Worm (Caenorhabditis elegans) whole organism, L2 larva: ENCODE results near the gene srt-41.
"Not testable (repeated sequence)": the region's sequence is repeated elsewhere in the genome, so short reads cannot be mapped to it uniquely, and the experiment has no call there.

ENCODE experiments used
- C34F6.9 ChIP-seq: fragments of 150-350 bp; optimal IDR thresholded peaks from 2 replicates; lab custom pipeline; 2014; ENCODE audit warnings: missing biosample characterization, missing genetic modification characterization
- Y55F3AM.14 ChIP-seq: fragments of 200-800 bp; sonication (Bioruptor generic); optimal IDR thresholded peaks from 2 replicates; lab custom pipeline; 2018; ENCODE audit warnings: mild to moderate bottlenecking, missing genetic modification characterization, missing compliant biosample characterization
- alr-1 ChIP-seq: fragments of 150-350 bp; optimal IDR thresholded peaks from 2 replicates; lab custom pipeline; 2014; ENCODE audit warnings: missing biosample characterization, missing genetic modification characterization
- aly-2 ChIP-seq: fragments of 150-350 bp; optimal IDR thresholded peaks from 2 replicates; lab custom pipeline; 2014; ENCODE audit warnings: missing biosample characterization, missing genetic modification characterization
- ama-1 ChIP-seq: fragments of 150-350 bp; optimal IDR thresholded peaks from 2 replicates; lab custom pipeline; 2018; ENCODE audit warnings: inconsistent platforms
- blmp-1 ChIP-seq: sonication (generic microtip); optimal IDR thresholded peaks from 2 replicates; lab custom pipeline; 2017; ENCODE audit warnings: missing genetic modification characterization, mild to moderate bottlenecking, missing compliant biosample characterization, antibody characterized with exemption, moderate library complexity; ENCODE audit not compliant: insufficient read depth
- ceh-16 ChIP-seq: fragments of 150-350 bp; optimal IDR thresholded peaks from 2 replicates; lab custom pipeline; 2014; ENCODE audit warnings: missing biosample characterization, missing genetic modification characterization
- crh-2 ChIP-seq: sonication (generic microtip); optimal IDR thresholded peaks from 2 replicates; lab custom pipeline; 2017; ENCODE audit warnings: missing biosample characterization, missing genetic modification characterization
- dmd-4 ChIP-seq: sonication (generic microtip); optimal IDR thresholded peaks from 2 replicates; lab custom pipeline; 2017; ENCODE audit warnings: missing biosample characterization, missing genetic modification characterization
- egl-27 ChIP-seq: sonication (generic microtip); optimal IDR thresholded peaks from 3 replicates; lab custom pipeline; 2017; ENCODE audit warnings: missing biosample characterization, missing genetic modification reagents, missing genetic modification characterization
- elt-1 ChIP-seq: fragments of 150-350 bp; optimal IDR thresholded peaks from 2 replicates; lab custom pipeline; 2014; ENCODE audit warnings: missing biosample characterization, missing genetic modification characterization
- elt-3 ChIP-seq: sonication (generic microtip); optimal IDR thresholded peaks from 2 replicates; lab custom pipeline; 2017; ENCODE audit warnings: missing biosample characterization, missing genetic modification characterization
- gmeb-1 ChIP-seq: fragments of 150-350 bp; optimal IDR thresholded peaks from 2 replicates; lab custom pipeline; 2014; ENCODE audit warnings: missing biosample characterization, missing genetic modification characterization
- lin-11 ChIP-seq: fragments of 150-350 bp; sonication (generic microtip); optimal IDR thresholded peaks from 2 replicates; lab custom pipeline; 2014; ENCODE audit warnings: missing biosample characterization, missing genetic modification characterization, inconsistent platforms, mixed read lengths
- lin-39 ChIP-seq: fragments of 150-350 bp; optimal IDR thresholded peaks from 2 replicates; lab custom pipeline; 2014; ENCODE audit warnings: missing biosample characterization, missing genetic modification reagents, missing genetic modification characterization
- mab-5 ChIP-seq: fragments of 150-350 bp; optimal IDR thresholded peaks from 2 replicates; lab custom pipeline; 2014; ENCODE audit warnings: missing biosample characterization, missing genetic modification characterization
- mbf-1 ChIP-seq: sonication (generic microtip); optimal IDR thresholded peaks from 2 replicates; lab custom pipeline; 2017; ENCODE audit warnings: missing biosample characterization, missing genetic modification characterization
- mdl-1 ChIP-seq, 2 experiments: fragments of 150-350 bp in 1 of 2; sonication (generic microtip) in 1 of 2; optimal IDR thresholded peaks; 2 replicates each; lab custom pipeline; 2017; ENCODE audit warnings: missing biosample characterization in 2 of 2, missing genetic modification characterization in 2 of 2
- nhr-10 ChIP-seq: sonication (generic microtip); optimal IDR thresholded peaks from 2 replicates; lab custom pipeline; 2017; ENCODE audit warnings: missing biosample characterization, missing genetic modification characterization
- nhr-11 ChIP-seq: fragments of 150-350 bp; optimal IDR thresholded peaks from 2 replicates; lab custom pipeline; 2014; ENCODE audit warnings: missing biosample characterization, missing genetic modification characterization
- nhr-12 ChIP-seq: fragments of 150-350 bp; optimal IDR thresholded peaks from 2 replicates; lab custom pipeline; 2014; ENCODE audit warnings: missing biosample characterization, missing genetic modification characterization
- nhr-129 ChIP-seq: fragments of 150-350 bp; optimal IDR thresholded peaks from 2 replicates; lab custom pipeline; 2014; ENCODE audit warnings: missing biosample characterization, missing genetic modification characterization
- nhr-23 ChIP-seq: fragments of 150-350 bp; optimal IDR thresholded peaks from 2 replicates; lab custom pipeline; 2014; ENCODE audit warnings: missing biosample characterization, missing genetic modification reagents, missing genetic modification characterization
- nhr-237 ChIP-seq: fragments of 150-350 bp; optimal IDR thresholded peaks from 2 replicates; lab custom pipeline; 2014; ENCODE audit warnings: missing biosample characterization, missing genetic modification characterization
- nhr-6 ChIP-seq: fragments of 150-350 bp; optimal IDR thresholded peaks from 2 replicates; lab custom pipeline; 2014; ENCODE audit warnings: missing biosample characterization, missing genetic modification characterization
- nhr-77 ChIP-seq: fragments of 150-350 bp; optimal IDR thresholded peaks from 2 replicates; lab custom pipeline; 2014; ENCODE audit warnings: missing biosample characterization, missing genetic modification characterization
- peb-1 ChIP-seq: fragments of 150-350 bp; optimal IDR thresholded peaks from 2 replicates; lab custom pipeline; 2014; ENCODE audit warnings: missing biosample characterization, missing genetic modification characterization
- sem-4 ChIP-seq: fragments of 150-350 bp; optimal IDR thresholded peaks from 2 replicates; lab custom pipeline; 2014; ENCODE audit warnings: missing biosample characterization, missing genetic modification reagents, missing genetic modification characterization
- skn-1 ChIP-seq: sonication (generic microtip); optimal IDR thresholded peaks from 2 replicates; lab custom pipeline; 2017; ENCODE audit warnings: missing biosample characterization, missing genetic modification characterization
- snpc-4 ChIP-seq: fragments of 150-350 bp; optimal IDR thresholded peaks from 2 replicates; lab custom pipeline; 2014; ENCODE audit warnings: missing biosample characterization, missing genetic modification characterization
- unc-39 ChIP-seq: fragments of 150-350 bp; optimal IDR thresholded peaks from 2 replicates; lab custom pipeline; 2014; ENCODE audit warnings: missing biosample characterization, missing genetic modification characterization
- unc-55 ChIP-seq: fragments of 150-350 bp; sonication (generic microtip); optimal IDR thresholded peaks from 3 replicates; lab custom pipeline; 2014; ENCODE audit warnings: missing biosample characterization, missing genetic modification reagents, missing genetic modification characterization
- unc-62 ChIP-seq: fragments of 150-350 bp; optimal IDR thresholded peaks from 2 replicates; lab custom pipeline; 2014; ENCODE audit warnings: missing biosample characterization, missing genetic modification reagents, missing genetic modification characterization
- ztf-11 ChIP-seq: sonication (generic microtip); optimal IDR thresholded peaks from 2 replicates; lab custom pipeline; 2017; ENCODE audit warnings: missing biosample characterization, missing genetic modification characterization
- ztf-4 ChIP-seq: fragments of 150-350 bp; optimal IDR thresholded peaks from 2 replicates; lab custom pipeline; 2014; ENCODE audit warnings: missing biosample characterization, missing genetic modification characterization

srt-41 gene

ce11 chrV:1820749-1821148 is 17.8 kb upstream of the srt-41 start:
- TF ChIP-seq nhr-6 (tag; lab: Kevin White, UChicago) (no peak), crh-2 (no peak), skn-1 (tag; lab: Kevin White, UChicago) (no peak), nhr-237 (tag; lab: Kevin White, UChicago) (no peak), unc-55 (GFP tag; lab: Kevin White, UChicago) (no peak), ztf-11 (tag; lab: Kevin White, UChicago) (no peak), nhr-10 (tag; lab: Kevin White, UChicago) (no peak), nhr-129 (tag; lab: Kevin White, UChicago) (no peak), unc-39 (tag; lab: Kevin White, UChicago) (no peak), elt-1 (tag; lab: Kevin White, UChicago) (no peak), mbf-1 (tag; lab: Kevin White, UChicago) (no peak), mdl-1 (tag; optimal IDR thresholded peaks at IDR 0.05; lab: Kevin White, UChicago) (no peak), gmeb-1 (no peak), mab-5 (tag; lab: Kevin White, UChicago) (no peak), ceh-16 (tag; lab: Kevin White, UChicago) (no peak), dmd-4 (no peak), peb-1 (tag; lab: Kevin White, UChicago) (no peak), alr-1 (tag; lab: Kevin White, UChicago) (no peak)

ce11 chrV:1820016-1820415 is 17.1 kb upstream of the srt-41 start:
- TF ChIP-seq Y55F3AM.14 (GFP tag; lab: Kevin White, UChicago) (no peak), elt-3 (tag; lab: Kevin White, UChicago) (no peak), nhr-12 (tag; lab: Kevin White, UChicago) (no peak), alr-1 (tag; lab: Kevin White, UChicago) (no peak)

ce11 chrV:1814784-1815183 is 11.8 kb upstream of the srt-41 start, which contains the start of gene Y46H3A.5:
Gene Y46H3A.5 (minus strand): TSS chrV:1814884.
- not testable (repeated sequence) for TF ChIP-seq egl-27 (tag; lab: Kevin White, UChicago); mdl-1 (tag; optimal IDR thresholded peaks at IDR 0.05; lab: Kevin White, UChicago); nhr-11

ce11 chrV:1811035-1811434 is 8.1 kb upstream of the srt-41 start, which contains the start of gene Y46H3A.4:
Gene Y46H3A.4 (minus strand): TSS chrV:1811135.
- TF ChIP-seq lin-11 (tag; lab: Kevin White, UChicago) = no peak
- no peak for TF ChIP-seq snpc-4 (tag; lab: Kevin White, UChicago)
- no peak for TF ChIP-seq aly-2 (tag; lab: Kevin White, UChicago)
- TF ChIP-seq nhr-23 = no peak
- no peak for TF ChIP-seq C34F6.9 (tag; lab: Kevin White, UChicago)
- TF ChIP-seq ama-1 (lab: Kevin White, UChicago) = no peak
- no peak for TF ChIP-seq blmp-1
- no peak for TF ChIP-seq nhr-10 (tag; lab: Kevin White, UChicago)
- no peak for TF ChIP-seq egl-27 (tag; lab: Kevin White, UChicago)
- no peak for TF ChIP-seq sem-4
- TF ChIP-seq nhr-237 (tag; lab: Kevin White, UChicago) = no peak
- no peak for TF ChIP-seq Y55F3AM.14 (GFP tag; lab: Kevin White, UChicago)
- no peak for TF ChIP-seq unc-62 (GFP tag; lab: Kevin White, UChicago)

- TF ChIP-seq skn-1 (tag; lab: Kevin White, UChicago) = no peak
- no peak for TF ChIP-seq nhr-77 (tag; lab: Kevin White, UChicago)
- TF ChIP-seq nhr-11 = no peak
Measured at ce11 chrV:1807160-1807559, 4.2 kb upstream of the srt-41 start, which contains the start of gene srt-42. Gene srt-42 (plus strand): TSS chrV:1807460.

ce11 chrV:1805724-1806316 is 2.9 kb upstream of the srt-41 start:
- TF ChIP-seq crh-2 (peak; percentile 26), nhr-10 (tag; lab: Kevin White, UChicago) (no peak), ama-1 (lab: Kevin White, UChicago) (peak; percentile 82), ztf-4 (tag; lab: Kevin White, UChicago) (peak; percentile 21), nhr-12 (tag; lab: Kevin White, UChicago) (no peak), C34F6.9 (tag; lab: Kevin White, UChicago) (peak; percentile 70), lin-39 (tag; lab: Kevin White, UChicago) (no peak), blmp-1 (no peak)
